Worm (Caenorhabditis elegans) whole organism, young adult: ENCODE measurements around the gene T11G6.5.

ENCODE experiments used
- T26A5.8 ChIP-seq: sonication (generic microtip); optimal IDR thresholded peaks from 2 replicates; lab custom pipeline; 2016; ENCODE audit warnings: missing genetic modification characterization, missing compliant biosample characterization
- Y53G8AR.9 ChIP-seq: fragments of 200-800 bp; sonication (Bioruptor generic); conservative IDR thresholded peaks from 2 replicates; pipeline ENCODE4 v1.3.6; 2022; ENCODE audit warnings: missing genetic modification reagents, missing genetic modification characterization, missing compliant biosample characterization
- aptf-2 ChIP-seq: fragments of 200-800 bp; sonication (Bioruptor generic); conservative IDR thresholded peaks from 2 replicates; pipeline ENCODE4 v1.3.6; 2022; ENCODE audit warnings: missing genetic modification reagents, missing genetic modification characterization, missing compliant biosample characterization
- chd-7 ChIP-seq: sonication (generic microtip); optimal IDR thresholded peaks from 2 replicates; lab custom pipeline; 2016; ENCODE audit warnings: mild to moderate bottlenecking, missing genetic modification characterization, moderate library complexity, missing compliant biosample characterization
- lsl-1 ChIP-seq: fragments of 200-800 bp; sonication (Bioruptor generic); optimal IDR thresholded peaks from 2 replicates; lab custom pipeline; 2018; ENCODE audit warnings: mild to moderate bottlenecking, missing genetic modification characterization, moderate library complexity, missing compliant biosample characterization
- nhr-80 ChIP-seq: sonication (generic microtip); optimal IDR thresholded peaks from 2 replicates; lab custom pipeline; 2016; ENCODE audit warnings: missing genetic modification characterization, missing compliant biosample characterization
- unc-62 ChIP-seq: fragments of 150-350 bp; optimal IDR thresholded peaks from 2 replicates; lab custom pipeline; 2014; ENCODE audit warnings: missing biosample characterization, missing genetic modification reagents, missing genetic modification characterization
- ztf-28 ChIP-seq: fragments of 200-800 bp; sonication (Bioruptor generic); IDR thresholded peaks from 2 replicates; pipeline ENCODE4 v1.3.6; 2022; ENCODE audit warnings: missing genetic modification reagents, missing genetic modification characterization, missing compliant biosample characterization

- TF ChIP-seq Y53G8AR.9 (GFP tag; lab: Robert Waterston, UW) (no peak), unc-62 (GFP tag; lab: Kevin White, UChicago) (no peak), ztf-28 (GFP tag; lab: Robert Waterston, UW) (no peak), lsl-1 (GFP tag; lab: Kevin White, UChicago) (no peak), aptf-2 (GFP tag; lab: Robert Waterston, UW) (no peak), T26A5.8 (no peak), chd-7 (tag; lab: Kevin White, UChicago) (peak; percentile 17), nhr-80 (tag; lab: Kevin White, UChicago) (no peak)
Observed at ce11 chrIV:10819049-10819448, 23.5 kb downstream of the T11G6.5 start.
